Fruit fly (Drosophila melanogaster) whole organism, embryonic: Measurements from ENCODE around the gene CG4133.
A peak's percentile ranks its signal among the peaks of the same experiment; 100 is the strongest.

Experiments
- Ada2b ChIP-seq: fragments of 200-800 bp; sonication (Bioruptor generic); IDR thresholded peaks from 2 replicates; pipeline ENCODE4 v1.3.6; 2022; ENCODE audit warnings: missing biosample characterization, missing genetic modification characterization
- CG1024 ChIP-seq: fragments of 200-800 bp; sonication (Bioruptor generic); IDR thresholded peaks from 2 replicates; pipeline ENCODE4 v1.3.6; 2022; ENCODE audit warnings: missing biosample characterization, missing genetic modification characterization
- CG12155 ChIP-seq: fragments of 200-800 bp; sonication (Bioruptor generic); optimal IDR thresholded peaks from 3 replicates; lab custom pipeline; 2016; ENCODE audit warnings: missing biosample characterization, missing genetic modification characterization
- CG12744 ChIP-seq: fragments of 200-800 bp; sonication (Bioruptor generic); optimal IDR thresholded peaks from 2 replicates; lab custom pipeline; 2016; ENCODE audit warnings: missing biosample characterization, missing genetic modification characterization
- CG14441 ChIP-seq: fragments of 200-800 bp; sonication (Bioruptor generic); IDR thresholded peaks from 2 replicates; pipeline ENCODE4 v1.3.6; 2022; ENCODE audit warnings: missing biosample characterization, missing genetic modification characterization
- CG15073 ChIP-seq: fragments of 200-800 bp; sonication (Bioruptor generic); optimal IDR thresholded peaks from 2 replicates; lab custom pipeline; 2016; ENCODE audit warnings: missing biosample characterization, missing genetic modification characterization
- CG15601 ChIP-seq: fragments of 200-800 bp; sonication (Bioruptor generic); optimal IDR thresholded peaks from 3 replicates; lab custom pipeline; 2019; ENCODE audit warnings: missing biosample characterization, mild to moderate bottlenecking, missing genetic modification characterization, moderate library complexity
- CG1602 ChIP-seq: fragments of 200-800 bp; sonication (Bioruptor generic); optimal IDR thresholded peaks from 3 replicates; lab custom pipeline; 2016; ENCODE audit warnings: missing biosample characterization, missing genetic modification characterization
- CG16813 ChIP-seq: fragments of 200-800 bp; sonication (Bioruptor generic); IDR thresholded peaks from 3 replicates; pipeline ENCODE4 v1.3.6; 2022; ENCODE audit warnings: missing biosample characterization, missing genetic modification characterization; ENCODE audit not compliant: partially characterized antibody
- CG18262 ChIP-seq: fragments of 200-800 bp; optimal IDR thresholded peaks from 3 replicates; lab custom pipeline; 2019; ENCODE audit warnings: missing biosample characterization, mild to moderate bottlenecking, missing genetic modification characterization, moderate library complexity
- CG18476 ChIP-seq: fragments of 200-800 bp; sonication (Bioruptor generic); optimal IDR thresholded peaks from 2 replicates; lab custom pipeline; 2016; ENCODE audit warnings: missing biosample characterization, mild to moderate bottlenecking, missing genetic modification characterization
- CG18619 ChIP-seq: fragments of 200-800 bp; sonication (Bioruptor generic); optimal IDR thresholded peaks from 3 replicates; lab custom pipeline; 2017; ENCODE audit warnings: missing biosample characterization, mild to moderate bottlenecking, missing genetic modification characterization
- CG2875 ChIP-seq: fragments of 200-800 bp; sonication (Bioruptor generic); optimal IDR thresholded peaks from 2 replicates; lab custom pipeline; 2017; ENCODE audit warnings: missing biosample characterization, mild to moderate bottlenecking, missing genetic modification characterization, missing genetic modification reagents
- CG2889 ChIP-seq: fragments of 200-800 bp; sonication (Bioruptor generic); IDR thresholded peaks from 3 replicates; pipeline ENCODE4 v1.3.6; 2022; ENCODE audit warnings: missing biosample characterization, missing genetic modification characterization
- CG3847 ChIP-seq: fragments of 200-800 bp; sonication (Bioruptor generic); IDR thresholded peaks from 2 replicates; pipeline ENCODE4 v1.3.6; 2022; ENCODE audit warnings: missing biosample characterization, missing genetic modification characterization
- CG4282 ChIP-seq: fragments of 200-800 bp; sonication (Bioruptor generic); optimal IDR thresholded peaks from 2 replicates; lab custom pipeline; 2016; ENCODE audit warnings: missing biosample characterization, missing genetic modification characterization
- CG6254 ChIP-seq: fragments of 200-800 bp; sonication (Bioruptor generic); optimal IDR thresholded peaks from 3 replicates; lab custom pipeline; 2017; ENCODE audit warnings: mild to moderate bottlenecking, missing biosample characterization, missing genetic modification reagents, missing genetic modification characterization
- CG6813 ChIP-seq: fragments of 200-800 bp; sonication (Bioruptor generic); optimal IDR thresholded peaks from 2 replicates; lab custom pipeline; 2017; ENCODE audit warnings: missing biosample characterization, missing genetic modification characterization, mild to moderate bottlenecking, moderate library complexity, missing genetic modification reagents
- CG7357 ChIP-seq: fragments of 200-800 bp; sonication (Bioruptor generic); IDR thresholded peaks from 3 replicates; pipeline ENCODE4 v1.3.6; 2022; ENCODE audit warnings: missing biosample characterization, missing genetic modification characterization
- CG7928 ChIP-seq: fragments of 200-800 bp; sonication (Bioruptor generic); optimal IDR thresholded peaks from 2 replicates; lab custom pipeline; 2017; ENCODE audit warnings: missing biosample characterization, mild to moderate bottlenecking, missing genetic modification characterization
- CG8290 ChIP-seq, 3 experiments: fragments of 200-800 bp; sonication (Bioruptor generic); optimal IDR thresholded peaks; 2 replicates each; lab custom pipeline; 2016 to 2019; ENCODE audit warnings: missing biosample characterization in 3 of 3, missing genetic modification characterization in 3 of 3, mild to moderate bottlenecking in 2 of 3, moderate library complexity in 1 of 3
- CG9817 ChIP-seq: fragments of 200-800 bp; sonication (Bioruptor generic); optimal IDR thresholded peaks from 2 replicates; lab custom pipeline; 2018; ENCODE audit warnings: missing biosample characterization, mild to moderate bottlenecking, missing genetic modification characterization, moderate library complexity
- Dek ChIP-seq: fragments of 200-800 bp; sonication (Bioruptor generic); optimal IDR thresholded peaks from 3 replicates; lab custom pipeline; 2019; ENCODE audit warnings: missing biosample characterization, mild to moderate bottlenecking, missing genetic modification characterization, moderate library complexity
- Gug ChIP-seq: fragments of 200-800 bp; sonication (Bioruptor generic); IDR thresholded peaks from 4 replicates; pipeline ENCODE4 v1.3.6; 2022; ENCODE audit warnings: missing biosample characterization, missing genetic modification characterization
- HLH3B ChIP-seq: fragments of 200-800 bp; sonication (Bioruptor generic); IDR thresholded peaks from 2 replicates; pipeline ENCODE4 v1.3.6; 2022; ENCODE audit warnings: missing biosample characterization, missing genetic modification characterization
- HmgD ChIP-seq: fragments of 200-800 bp; sonication (Bioruptor generic); optimal IDR thresholded peaks from 3 replicates; lab custom pipeline; 2016; ENCODE audit warnings: missing biosample characterization, missing genetic modification characterization
- Hr78 ChIP-seq, 2 experiments: fragments of 200-800 bp in 1 of 2; fragments of >200 bp in 1 of 2; sonication (Bioruptor generic) in 1 of 2; optimal IDR thresholded peaks; 2 replicates each; lab custom pipeline; 2017 to 2019; ENCODE audit warnings: missing biosample characterization in 2 of 2, missing genetic modification characterization in 2 of 2, mild to moderate bottlenecking in 1 of 2, moderate library complexity in 1 of 2
- Hsf ChIP-seq: fragments of 200-800 bp; sonication (Bioruptor generic); optimal IDR thresholded peaks from 3 replicates; lab custom pipeline; 2016; ENCODE audit warnings: missing biosample characterization, missing genetic modification characterization
- Mad ChIP-seq: fragments of 200-800 bp; sonication (Bioruptor generic); optimal IDR thresholded peaks from 2 replicates; lab custom pipeline; 2016; ENCODE audit warnings: missing biosample characterization, missing genetic modification characterization
- NC2α ChIP-seq: fragments of 200-800 bp; sonication (Bioruptor generic); optimal IDR thresholded peaks from 2 replicates; lab custom pipeline; 2016; ENCODE audit warnings: missing biosample characterization, missing genetic modification characterization
- NfI ChIP-seq: fragments of 200-800 bp; sonication (Bioruptor generic); optimal IDR thresholded peaks from 3 replicates; lab custom pipeline; 2018; ENCODE audit warnings: missing biosample characterization, mild to moderate bottlenecking, missing genetic modification characterization, moderate library complexity
- Ravus ChIP-seq: fragments of 200-800 bp; sonication (Bioruptor generic); IDR thresholded peaks from 2 replicates; pipeline ENCODE4 v1.3.6; 2022; ENCODE audit warnings: missing biosample characterization, missing genetic modification characterization
- Six4 ChIP-seq: fragments of 200-800 bp; sonication (Bioruptor generic); optimal IDR thresholded peaks from 2 replicates; lab custom pipeline; 2016; ENCODE audit warnings: missing biosample characterization, missing genetic modification characterization
- Taf1 ChIP-seq: fragments of 200-800 bp; sonication (Bioruptor generic); IDR thresholded peaks from 2 replicates; pipeline ENCODE4 v1.3.6; 2022; ENCODE audit warnings: missing biosample characterization, missing genetic modification characterization
- Tbp ChIP-seq: fragments of >200 bp; optimal IDR thresholded peaks from 2 replicates; lab custom pipeline; 2018; ENCODE audit warnings: missing biosample characterization, missing genetic modification characterization
- Xbp1 ChIP-seq: fragments of 200-800 bp; sonication (Bioruptor generic); optimal IDR thresholded peaks from 3 replicates; lab custom pipeline; 2016; ENCODE audit warnings: missing biosample characterization, mild to moderate bottlenecking, missing genetic modification characterization
- ap ChIP-seq: fragments of 200-800 bp; sonication (Bioruptor generic); IDR thresholded peaks from 2 replicates; pipeline ENCODE4 v1.3.6; 2022; ENCODE audit warnings: missing biosample characterization, missing genetic modification characterization
- bowl ChIP-seq: fragments of 200-800 bp; sonication (Bioruptor generic); IDR thresholded peaks from 2 replicates; pipeline ENCODE4 v1.3.6; 2022; ENCODE audit warnings: missing biosample characterization, missing genetic modification characterization
- cas ChIP-seq: fragments of 200-800 bp; sonication (Bioruptor generic); IDR thresholded peaks from 2 replicates; pipeline ENCODE4 v1.3.6; 2022; ENCODE audit warnings: missing biosample characterization, missing genetic modification characterization
- danr ChIP-seq: fragments of 200-800 bp; sonication (Bioruptor generic); IDR thresholded peaks from 2 replicates; pipeline ENCODE4 v1.3.6; 2022; ENCODE audit warnings: missing biosample characterization, missing genetic modification characterization
- dpn ChIP-seq, 2 experiments: fragments of 200-800 bp; sonication (Bioruptor generic); optimal IDR thresholded peaks; 3 replicates each; lab custom pipeline; 2016; ENCODE audit warnings: missing biosample characterization in 2 of 2, missing genetic modification characterization in 2 of 2
- ewg ChIP-seq: fragments of 200-800 bp; sonication (Bioruptor generic); optimal IDR thresholded peaks from 3 replicates; lab custom pipeline; 2017; ENCODE audit warnings: mild to moderate bottlenecking, missing biosample characterization, missing genetic modification reagents, missing genetic modification characterization
- fd102C ChIP-seq: fragments of 200-800 bp; sonication (Bioruptor generic); optimal IDR thresholded peaks from 2 replicates; lab custom pipeline; 2018; ENCODE audit warnings: missing biosample characterization, mild to moderate bottlenecking, missing genetic modification characterization, moderate library complexity
- gro ChIP-seq: fragments of 200-800 bp; sonication (Bioruptor generic); optimal IDR thresholded peaks from 2 replicates; lab custom pipeline; 2016; ENCODE audit warnings: missing biosample characterization, missing genetic modification characterization
- kay ChIP-seq: fragments of 200-800 bp; sonication (Bioruptor generic); optimal IDR thresholded peaks from 2 replicates; lab custom pipeline; 2016; ENCODE audit warnings: missing biosample characterization, missing genetic modification characterization
- sisA ChIP-seq: fragments of 200-800 bp; sonication (Bioruptor generic); IDR thresholded peaks from 2 replicates; pipeline ENCODE4 v1.3.6; 2022; ENCODE audit warnings: missing biosample characterization, missing genetic modification characterization
- sug ChIP-seq: fragments of 200-800 bp; optimal IDR thresholded peaks from 2 replicates; lab custom pipeline; 2019; ENCODE audit warnings: missing biosample characterization, mild to moderate bottlenecking, missing genetic modification characterization, moderate library complexity
- tgo ChIP-seq: fragments of 200-800 bp; sonication (Bioruptor generic); IDR thresholded peaks from 3 replicates; pipeline ENCODE4 v1.3.6; 2022; ENCODE audit warnings: missing biosample characterization, missing genetic modification characterization
- tna ChIP-seq: fragments of 200-800 bp; sonication (Bioruptor generic); IDR thresholded peaks from 2 replicates; pipeline ENCODE4 v1.3.6; 2022; ENCODE audit warnings: missing biosample characterization, missing genetic modification characterization; ENCODE audit not compliant: partially characterized antibody
- ttk ChIP-seq: fragments of 200-800 bp; sonication (Bioruptor generic); IDR thresholded peaks from 2 replicates; pipeline ENCODE4 v2.1.2; 2022; ENCODE audit warnings: missing biosample characterization, missing genetic modification characterization

CG4133 gene

dm6 chr2L:470336-470934 is 15.1 kb downstream of the CG4133 start (continued):
- TF ChIP-seq Dek (tag; lab: Kevin White, UChicago) = peak; percentile 77
- peak; percentile 48 for TF ChIP-seq CG3847 (GFP tag; lab: Robert Waterston, UW)
- peak; percentile 26 for TF ChIP-seq CG15073 (GFP tag; lab: Kevin White, UChicago)
- peak; percentile 67 for TF ChIP-seq kay (GFP tag; lab: Kevin White, UChicago)
- TF ChIP-seq sug (tag; lab: Kevin White, UChicago) = peak; percentile 79
- peak; percentile 80 to 82 for TF ChIP-seq dpn (GFP tag; optimal IDR thresholded peaks at IDR 0.05; lab: Kevin White, UChicago)
- peak; percentile 80 for TF ChIP-seq CG4282 (GFP tag; lab: Kevin White, UChicago)
- TF ChIP-seq Mad (GFP tag; lab: Kevin White, UChicago) = peak; percentile 77
- peak; percentile 52 for TF ChIP-seq CG18476 (GFP tag; lab: Kevin White, UChicago)
- peak; percentile 95 for TF ChIP-seq gro (GFP tag; lab: Kevin White, UChicago)
- peak; percentile 64 for TF ChIP-seq ap
- TF ChIP-seq Taf1 (GFP tag; lab: Robert Waterston, UW) = no peak
- TF ChIP-seq CG9817 (tag; lab: Kevin White, UChicago) = peak; percentile 71
- TF ChIP-seq Tbp (GFP tag; lab: Kevin White, UChicago) = no peak
- peak; percentile 61 for TF ChIP-seq ewg (GFP tag; lab: Kevin White, UChicago)
- peak; percentile 76 for TF ChIP-seq Gug (GFP tag; lab: Robert Waterston, UW)
- peak; percentile 81 for TF ChIP-seq tgo (GFP tag; lab: Robert Waterston, UW)
- peak; percentile 54 for TF ChIP-seq CG18262 (tag; lab: Kevin White, UChicago)
- TF ChIP-seq Ada2b = peak; percentile 70; the same call in 1 of the 2 replicates
- TF ChIP-seq NC2α = peak; percentile 66
- TF ChIP-seq fd102C (GFP tag; lab: Kevin White, UChicago) = no peak
- peak; percentile 74 for TF ChIP-seq CG12744
- TF ChIP-seq cas (GFP tag; lab: Robert Waterston, UW) = no peak
- peak; percentile 35 for TF ChIP-seq CG15601
- TF ChIP-seq CG2889 (GFP tag; lab: Robert Waterston, UW) = peak; percentile 64; the same call in 2 of the 3 replicates
- no peak for TF ChIP-seq Hr78 (GFP tag; optimal IDR thresholded peaks at IDR 0.05; lab: Kevin White, UChicago)
- peak; percentile 71 for TF ChIP-seq NfI (GFP tag; lab: Kevin White, UChicago)
- TF ChIP-seq CG1024 = no peak
- peak; percentile 63 for TF ChIP-seq CG18619
- no peak for TF ChIP-seq tna (GFP tag; lab: Robert Waterston, UW)
- peak; percentile 62 for TF ChIP-seq CG1602 (GFP tag; lab: Kevin White, UChicago)
- TF ChIP-seq CG8290 (GFP tag; optimal IDR thresholded peaks at IDR 0.05; lab: Kevin White, UChicago) = no peak
- no peak for TF ChIP-seq CG8290 (tag; optimal IDR thresholded peaks at IDR 0.05; lab: Kevin White, UChicago)
- peak; percentile 78 for TF ChIP-seq Xbp1 (GFP tag; lab: Kevin White, UChicago)
- peak; percentile 60 for TF ChIP-seq Six4 (GFP tag; lab: Kevin White, UChicago)
- 0 out of 2 replicates have a peak, but pooled peaks have one; percentile 11 for TF ChIP-seq bowl (GFP tag; lab: Robert Waterston, UW)
- peak; percentile 30 for TF ChIP-seq CG7928 (GFP tag; lab: Kevin White, UChicago)
- TF ChIP-seq ttk (GFP tag; lab: Robert Waterston, UW) = peak; percentile 70; the same call in 1 of the 2 replicates
- peak; percentile 74 for TF ChIP-seq CG7357 (GFP tag; lab: Robert Waterston, UW)
- peak; percentile 73 for TF ChIP-seq CG12155 (GFP tag; lab: Kevin White, UChicago)
- TF ChIP-seq danr (GFP tag; lab: Robert Waterston, UW) = peak; percentile 68; the same call in 1 of the 2 replicates
- TF ChIP-seq CG16813 (GFP tag; lab: Robert Waterston, UW) = no peak
- no peak; the same call in 1 of the 2 replicates for TF ChIP-seq Ravus (GFP tag; lab: Robert Waterston, UW)
- TF ChIP-seq HLH3B (GFP tag; lab: Robert Waterston, UW) = peak; percentile 71
- peak; percentile 39 for TF ChIP-seq HmgD (GFP tag; lab: Kevin White, UChicago)
- peak; percentile 83 for TF ChIP-seq Hsf
- no peak for TF ChIP-seq CG6254
- peak; percentile 79 for TF ChIP-seq CG14441
- TF ChIP-seq CG2875 = peak; percentile 62
- peak; percentile 78 for TF ChIP-seq CG6813 (GFP tag; lab: Kevin White, UChicago)
- TF ChIP-seq sisA (GFP tag; lab: Robert Waterston, UW) = peak; percentile 77
